Fruit fly (Drosophila melanogaster) whole organism, embryonic: ENCODE results near the gene Spn28Dc.

Experiments
- ATbp ChIP-seq: fragments of 200-800 bp; sonication (Bioruptor generic); optimal IDR thresholded peaks from 2 replicates; lab custom pipeline; 2017; ENCODE audit warnings: missing biosample characterization, mild to moderate bottlenecking, missing genetic modification characterization, missing genetic modification reagents
- Blimp-1 ChIP-seq: fragments of 200-800 bp; sonication (Bioruptor generic); optimal IDR thresholded peaks from 3 replicates; lab custom pipeline; 2018; ENCODE audit warnings: missing biosample characterization, missing genetic modification characterization, mild to moderate bottlenecking, moderate library complexity, missing genetic modification reagents
- CG10274 ChIP-seq: fragments of 200-800 bp; sonication (Bioruptor generic); optimal IDR thresholded peaks from 3 replicates; lab custom pipeline; 2017; ENCODE audit warnings: missing biosample characterization, mild to moderate bottlenecking, missing genetic modification characterization
- CG10321 ChIP-seq: fragments of 200-800 bp; sonication (Bioruptor generic); IDR thresholded peaks from 2 replicates; pipeline ENCODE4 v1.3.6; 2022; ENCODE audit warnings: missing biosample characterization, missing genetic modification characterization
- CG11247 ChIP-seq: fragments of 200-800 bp; sonication (Bioruptor generic); IDR thresholded peaks from 2 replicates; pipeline ENCODE4 v1.3.6; 2022; ENCODE audit warnings: missing biosample characterization, missing genetic modification characterization
- CG11695 ChIP-seq: fragments of 200-800 bp; sonication (Bioruptor generic); IDR thresholded peaks from 3 replicates; pipeline ENCODE4 v1.3.6; 2022; ENCODE audit warnings: missing biosample characterization, missing genetic modification characterization
- CG12071 ChIP-seq: fragments of 200-800 bp; sonication (Bioruptor generic); optimal IDR thresholded peaks from 3 replicates; lab custom pipeline; 2018; ENCODE audit warnings: missing biosample characterization, mild to moderate bottlenecking, missing genetic modification characterization
- CG1233 ChIP-seq: fragments of 200-800 bp; sonication (Bioruptor generic); optimal IDR thresholded peaks from 4 replicates; lab custom pipeline; 2018; ENCODE audit warnings: missing biosample characterization, mild to moderate bottlenecking, missing genetic modification characterization
- CG12659 ChIP-seq: fragments of 200-800 bp; sonication (Bioruptor generic); optimal IDR thresholded peaks from 3 replicates; lab custom pipeline; 2017; ENCODE audit warnings: mild to moderate bottlenecking, missing biosample characterization, missing genetic modification reagents, missing genetic modification characterization
- CG15269 ChIP-seq: fragments of 200-800 bp; sonication (Bioruptor generic); optimal IDR thresholded peaks from 2 replicates; lab custom pipeline; 2018; ENCODE audit warnings: missing biosample characterization, mild to moderate bottlenecking, missing genetic modification characterization, moderate library complexity
- CG17361 ChIP-seq: fragments of 200-800 bp; sonication (Bioruptor generic); IDR thresholded peaks from 3 replicates; pipeline ENCODE4 v1.3.6; 2022; ENCODE audit warnings: missing biosample characterization, missing genetic modification characterization
- CG18619 ChIP-seq: fragments of 200-800 bp; sonication (Bioruptor generic); optimal IDR thresholded peaks from 3 replicates; lab custom pipeline; 2017; ENCODE audit warnings: missing biosample characterization, mild to moderate bottlenecking, missing genetic modification characterization
- CG18764 ChIP-seq: fragments of 200-800 bp; sonication (Bioruptor generic); optimal IDR thresholded peaks from 3 replicates; lab custom pipeline; 2016; ENCODE audit warnings: missing biosample characterization, missing genetic modification characterization
- CG2120 ChIP-seq: fragments of 200-800 bp; sonication (Bioruptor generic); optimal IDR thresholded peaks from 3 replicates; lab custom pipeline; 2016; ENCODE audit warnings: missing biosample characterization, missing genetic modification characterization
- CG2129 ChIP-seq: fragments of 200-800 bp; sonication (Bioruptor generic); IDR thresholded peaks from 2 replicates; pipeline ENCODE4 v1.3.6; 2022; ENCODE audit warnings: missing biosample characterization, missing genetic modification characterization; ENCODE audit not compliant: partially characterized antibody
- CG2678 ChIP-seq: fragments of 200-800 bp; sonication (Bioruptor generic); optimal IDR thresholded peaks from 3 replicates; lab custom pipeline; 2019; ENCODE audit warnings: missing biosample characterization, mild to moderate bottlenecking, missing genetic modification characterization, moderate library complexity
- CG31365 ChIP-seq: fragments of 200-800 bp; sonication (Bioruptor generic); optimal IDR thresholded peaks from 2 replicates; lab custom pipeline; 2018; ENCODE audit warnings: missing biosample characterization, mild to moderate bottlenecking, missing genetic modification characterization
- CG6254 ChIP-seq: fragments of 200-800 bp; sonication (Bioruptor generic); optimal IDR thresholded peaks from 3 replicates; lab custom pipeline; 2017; ENCODE audit warnings: mild to moderate bottlenecking, missing biosample characterization, missing genetic modification reagents, missing genetic modification characterization
- CG7839 ChIP-seq: fragments of 200-800 bp; sonication (Bioruptor generic); optimal IDR thresholded peaks from 3 replicates; lab custom pipeline; 2018; ENCODE audit warnings: missing biosample characterization, mild to moderate bottlenecking, missing genetic modification characterization, moderate library complexity
- CG7928 ChIP-seq: fragments of 200-800 bp; sonication (Bioruptor generic); optimal IDR thresholded peaks from 2 replicates; lab custom pipeline; 2017; ENCODE audit warnings: missing biosample characterization, mild to moderate bottlenecking, missing genetic modification characterization
- CG8290 ChIP-seq, 3 experiments: fragments of 200-800 bp; sonication (Bioruptor generic); optimal IDR thresholded peaks; 2 replicates each; lab custom pipeline; 2016 to 2019; ENCODE audit warnings: missing biosample characterization in 3 of 3, missing genetic modification characterization in 3 of 3, mild to moderate bottlenecking in 2 of 3, moderate library complexity in 1 of 3
- CG9727 ChIP-seq: fragments of 200-800 bp; sonication (Bioruptor generic); optimal IDR thresholded peaks from 3 replicates; lab custom pipeline; 2017; ENCODE audit warnings: missing biosample characterization, mild to moderate bottlenecking, missing genetic modification characterization
- Drgx ChIP-seq: fragments of 200-800 bp; sonication (Bioruptor generic); IDR thresholded peaks from 2 replicates; pipeline ENCODE4 v1.3.6; 2022; ENCODE audit warnings: missing biosample characterization, missing genetic modification characterization
- Fer3 ChIP-seq: fragments of 200-800 bp; sonication (Bioruptor generic); optimal IDR thresholded peaks from 2 replicates; lab custom pipeline; 2018; ENCODE audit warnings: missing biosample characterization, mild to moderate bottlenecking, missing genetic modification characterization, moderate library complexity
- Hr3 ChIP-seq: fragments of 200-800 bp; sonication (Bioruptor generic); optimal IDR thresholded peaks from 3 replicates; lab custom pipeline; 2016; ENCODE audit warnings: missing biosample characterization, missing genetic modification characterization
- Hr51 ChIP-seq, 2 experiments: fragments of 200-800 bp; sonication (Bioruptor generic); optimal IDR thresholded peaks; 2 replicates in 1 of 2; 3 replicates in 1 of 2; lab custom pipeline; 2016 to 2018; ENCODE audit warnings: missing biosample characterization in 2 of 2, missing genetic modification characterization in 2 of 2, mild to moderate bottlenecking in 1 of 2, moderate library complexity in 1 of 2
- Max ChIP-seq: fragments of 200-800 bp; sonication (Bioruptor generic); optimal IDR thresholded peaks from 2 replicates; lab custom pipeline; 2016; ENCODE audit warnings: missing biosample characterization, mild to moderate bottlenecking, missing genetic modification characterization
- PHDP ChIP-seq: fragments of 200-800 bp; sonication (Bioruptor generic); optimal IDR thresholded peaks from 3 replicates; lab custom pipeline; 2018; ENCODE audit warnings: missing biosample characterization, mild to moderate bottlenecking, missing genetic modification characterization, moderate library complexity
- Rfx ChIP-seq: fragments of 200-800 bp; sonication (Bioruptor generic); IDR thresholded peaks from 2 replicates; pipeline ENCODE4 v1.3.6; 2022; ENCODE audit warnings: missing biosample characterization, missing genetic modification characterization
- Sox100B ChIP-seq: fragments of 200-800 bp; sonication (Bioruptor generic); optimal IDR thresholded peaks from 3 replicates; lab custom pipeline; 2018; ENCODE audit warnings: missing biosample characterization, mild to moderate bottlenecking, missing genetic modification characterization
- Vsx1 ChIP-seq: fragments of 200-800 bp; sonication (Bioruptor generic); optimal IDR thresholded peaks from 2 replicates; lab custom pipeline; 2017; ENCODE audit warnings: missing biosample characterization, mild to moderate bottlenecking, missing genetic modification characterization, missing genetic modification reagents
- YL-1 ChIP-seq: fragments of 200-800 bp; sonication (Bioruptor generic); optimal IDR thresholded peaks from 3 replicates; lab custom pipeline; 2017; ENCODE audit warnings: missing biosample characterization, mild to moderate bottlenecking, missing genetic modification characterization
- abd-A ChIP-seq: fragments of 200-800 bp; sonication (Bioruptor generic); optimal IDR thresholded peaks from 3 replicates; lab custom pipeline; 2019; ENCODE audit warnings: missing biosample characterization, mild to moderate bottlenecking, missing genetic modification characterization, moderate library complexity
- bcd ChIP-seq: fragments of 200-800 bp; sonication (Bioruptor generic); optimal IDR thresholded peaks from 2 replicates; lab custom pipeline; 2017; ENCODE audit warnings: missing biosample characterization, mild to moderate bottlenecking, missing genetic modification characterization
- br ChIP-seq: fragments of >200 bp; optimal IDR thresholded peaks from 2 replicates; lab custom pipeline; 2017
- crc ChIP-seq: fragments of 200-800 bp; sonication (Bioruptor generic); optimal IDR thresholded peaks from 2 replicates; lab custom pipeline; 2016; ENCODE audit warnings: missing biosample characterization, missing genetic modification characterization
- disco-r ChIP-seq: fragments of 200-800 bp; sonication (Bioruptor generic); optimal IDR thresholded peaks from 2 replicates; lab custom pipeline; 2016; ENCODE audit warnings: missing biosample characterization, missing genetic modification characterization
- dmrt99B ChIP-seq: fragments of 200-800 bp; sonication (Bioruptor generic); optimal IDR thresholded peaks from 2 replicates; lab custom pipeline; 2018; ENCODE audit warnings: missing biosample characterization, mild to moderate bottlenecking, missing genetic modification characterization, moderate library complexity
- nom ChIP-seq: fragments of 200-800 bp; sonication (Bioruptor generic); optimal IDR thresholded peaks from 2 replicates; lab custom pipeline; 2017; ENCODE audit warnings: missing biosample characterization, missing genetic modification characterization, mild to moderate bottlenecking, moderate library complexity, missing genetic modification reagents
- phol ChIP-seq: fragments of 200-800 bp; sonication (Bioruptor generic); optimal IDR thresholded peaks from 3 replicates; lab custom pipeline; 2018; ENCODE audit warnings: missing biosample characterization, mild to moderate bottlenecking, missing genetic modification characterization, moderate library complexity
- schlank ChIP-seq: fragments of 200-800 bp; sonication (Bioruptor generic); optimal IDR thresholded peaks from 2 replicates; lab custom pipeline; 2018; ENCODE audit warnings: missing biosample characterization, mild to moderate bottlenecking, missing genetic modification characterization
- sens ChIP-seq: fragments of 200-800 bp; sonication (Bioruptor generic); peaks from one replicate; lab custom pipeline; 2016; ENCODE audit warnings: missing biosample characterization, missing genetic modification characterization
- slou ChIP-seq: fragments of 200-800 bp; sonication (Bioruptor generic); optimal IDR thresholded peaks from 3 replicates; lab custom pipeline; 2016; ENCODE audit warnings: missing biosample characterization, missing genetic modification characterization
- tio ChIP-seq: fragments of 200-800 bp; sonication (Bioruptor generic); optimal IDR thresholded peaks from 2 replicates; lab custom pipeline; 2017; ENCODE audit warnings: missing biosample characterization, missing genetic modification characterization, inconsistent platforms
- tna ChIP-seq: fragments of 200-800 bp; sonication (Bioruptor generic); IDR thresholded peaks from 2 replicates; pipeline ENCODE4 v1.3.6; 2022; ENCODE audit warnings: missing biosample characterization, missing genetic modification characterization; ENCODE audit not compliant: partially characterized antibody
- vfl ChIP-seq: fragments of 200-800 bp; sonication (Bioruptor generic); optimal IDR thresholded peaks from 2 replicates; lab custom pipeline; 2016; ENCODE audit warnings: missing biosample characterization, missing genetic modification characterization

Gene Spn28Dc

dm6 chr2L:7960581-7961530, 46.2 kb downstream of the Spn28Dc start (continued):
- TF ChIP-seq Drgx (GFP tag; lab: Robert Waterston, UW) (0 out of 2 replicates have a peak, but pooled peaks have one; percentile 4), bcd (GFP tag; lab: Kevin White, UChicago) (peak; percentile 63), CG18764 (GFP tag; lab: Kevin White, UChicago) (peak; percentile 34), schlank (tag; lab: Kevin White, UChicago) (peak; percentile 5), Rfx (GFP tag; lab: Robert Waterston, UW) (peak; percentile 58; the same call in 1 of the 2 replicates), CG10274 (GFP tag; lab: Kevin White, UChicago) (peak; percentile 4), CG17361 (GFP tag; lab: Robert Waterston, UW) (peak; percentile 38; the same call in 2 of the 3 replicates), Max (GFP tag; lab: Kevin White, UChicago) (peak; percentile 43), crc (GFP tag; lab: Kevin White, UChicago) (no peak), Sox100B (peak; percentile 0), nom (GFP tag; lab: Kevin White, UChicago) (peak; percentile 74), CG2678 (peak; percentile 79), vfl (GFP tag; lab: Kevin White, UChicago) (no peak), CG2129 (GFP tag; lab: Robert Waterston, UW) (no peak), CG7839 (tag; lab: Kevin White, UChicago) (peak; percentile 4), CG15269 (tag; lab: Kevin White, UChicago) (peak; percentile 48), Vsx1 (GFP tag; lab: Kevin White, UChicago) (peak; percentile 65), slou (GFP tag; lab: Kevin White, UChicago) (no peak), PHDP (tag; lab: Kevin White, UChicago) (peak; percentile 74), CG11695 (GFP tag; lab: Robert Waterston, UW) (peak; percentile 42; the same call in 2 of the 3 replicates), ATbp (GFP tag; lab: Kevin White, UChicago) (peak; percentile 72), CG11247 (GFP tag; lab: Robert Waterston, UW) (0 out of 2 replicates have a peak, but pooled peaks have one; percentile 15), Fer3 (tag; lab: Kevin White, UChicago) (peak; percentile 67), Hr3 (GFP tag; lab: Kevin White, UChicago) (no peak), CG10321 (GFP tag; lab: Robert Waterston, UW) (peak; percentile 84), CG2120 (GFP tag; lab: Kevin White, UChicago) (peak; percentile 15), CG1233 (GFP tag; lab: Kevin White, UChicago) (peak; percentile 70), br (no peak), CG12071 (GFP tag; lab: Kevin White, UChicago) (peak; percentile 66), CG31365 (tag; lab: Kevin White, UChicago) (peak; percentile 27), tna (GFP tag; lab: Robert Waterston, UW) (no peak), disco-r (GFP tag; lab: Kevin White, UChicago) (no peak), CG8290 (GFP tag; optimal IDR thresholded peaks at IDR 0.05; lab: Kevin White, UChicago) (no peak), CG8290 (tag; optimal IDR thresholded peaks at IDR 0.05; lab: Kevin White, UChicago) (peak in 1 of 2 experiments; percentile 46), CG7928 (GFP tag; lab: Kevin White, UChicago) (peak; percentile 20), sens (GFP tag; lab: Kevin White, UChicago) (peak; percentile 28), CG18619 (GFP tag; lab: Kevin White, UChicago) (peak; percentile 37), Hr51 (GFP tag; optimal IDR thresholded peaks at IDR 0.05; lab: Kevin White, UChicago) (peak in 1 of 2 experiments; percentile 3), CG12659 (peak; percentile 51), Blimp-1 (GFP tag; lab: Kevin White, UChicago) (peak; percentile 34), tio (GFP tag; lab: Kevin White, UChicago) (peak; percentile 6), CG9727 (GFP tag; lab: Kevin White, UChicago) (peak; percentile 67), dmrt99B (peak; percentile 14), phol (no peak), abd-A (tag; lab: Kevin White, UChicago) (peak; percentile 14), CG6254 (GFP tag; lab: Kevin White, UChicago) (peak; percentile 9), YL-1 (GFP tag; lab: Kevin White, UChicago) (peak; percentile 5)
